Worm (Caenorhabditis elegans): ENCODE data around the gene oac-1.

- TF ChIP-seq ceh-36 (tag; optimal IDR thresholded peaks at IDR 0.05) (no peak), flt-1 (GFP tag; IDR thresholded peaks at IDR 0.05) (no peak), ama-1 (optimal IDR thresholded peaks at IDR 0.05) (no peak), F13C5.2 (tag; optimal IDR thresholded peaks at IDR 0.05) (no peak), sea-1 (GFP tag; conservative IDR thresholded peaks at IDR 0.05) (no peak), scrt-1 (GFP tag; IDR thresholded peaks at IDR 0.05) (no peak)
Observed at ce11 chrV:19533010-19533409, 22.8 kb downstream of the oac-1 start, which contains the start of gene Y43F8B.2.
